Fruit fly (Drosophila melanogaster) whole organism, embryonic: ENCODE data around the gene brv3.
A peak's percentile ranks its signal among the peaks of the same experiment; 100 is the strongest.

Experiments used
- Blimp-1 ChIP-seq: fragments of 200-800 bp; sonication (Bioruptor generic); optimal IDR thresholded peaks from 3 replicates; lab custom pipeline; 2018; ENCODE audit warnings: missing biosample characterization, missing genetic modification characterization, mild to moderate bottlenecking, moderate library complexity, missing genetic modification reagents
- CG12219 ChIP-seq: fragments of 200-800 bp; sonication (Bioruptor generic); optimal IDR thresholded peaks from 3 replicates; lab custom pipeline; 2018; ENCODE audit warnings: missing biosample characterization, mild to moderate bottlenecking, missing genetic modification characterization
- CG12659 ChIP-seq: fragments of 200-800 bp; sonication (Bioruptor generic); optimal IDR thresholded peaks from 3 replicates; lab custom pipeline; 2017; ENCODE audit warnings: mild to moderate bottlenecking, missing biosample characterization, missing genetic modification reagents, missing genetic modification characterization
- CG13123 ChIP-seq: fragments of 200-800 bp; sonication (Bioruptor generic); optimal IDR thresholded peaks from 2 replicates; lab custom pipeline; 2016; ENCODE audit warnings: missing biosample characterization, missing genetic modification characterization
- CG15011 ChIP-seq: fragments of 200-800 bp; sonication (Bioruptor generic); optimal IDR thresholded peaks from 3 replicates; lab custom pipeline; 2018; ENCODE audit warnings: missing biosample characterization, mild to moderate bottlenecking, missing genetic modification characterization
- CG1647 ChIP-seq: fragments of 200-800 bp; sonication (Bioruptor generic); optimal IDR thresholded peaks from 3 replicates; lab custom pipeline; 2016; ENCODE audit warnings: missing biosample characterization, missing genetic modification characterization
- CG17912 ChIP-seq: fragments of 200-800 bp; sonication (Bioruptor generic); optimal IDR thresholded peaks from 2 replicates; lab custom pipeline; 2018; ENCODE audit warnings: missing biosample characterization, mild to moderate bottlenecking, missing genetic modification characterization
- CG18476 ChIP-seq: fragments of 200-800 bp; sonication (Bioruptor generic); optimal IDR thresholded peaks from 2 replicates; lab custom pipeline; 2016; ENCODE audit warnings: missing biosample characterization, mild to moderate bottlenecking, missing genetic modification characterization
- CG31224 ChIP-seq: fragments of 200-800 bp; sonication (Bioruptor generic); IDR thresholded peaks from 2 replicates; pipeline ENCODE4 v1.3.6; 2022; ENCODE audit warnings: missing biosample characterization, missing genetic modification characterization
- CG31441 ChIP-seq: fragments of 200-800 bp; sonication (Bioruptor generic); IDR thresholded peaks from 2 replicates; pipeline ENCODE4 v1.3.6; 2022; ENCODE audit warnings: missing biosample characterization, missing genetic modification characterization
- CG34422 ChIP-seq: fragments of 200-800 bp; sonication (Bioruptor generic); IDR thresholded peaks from 3 replicates; pipeline ENCODE4 v1.3.6; 2022; ENCODE audit warnings: missing biosample characterization, missing genetic modification characterization
- CG3847 ChIP-seq: fragments of 200-800 bp; sonication (Bioruptor generic); IDR thresholded peaks from 2 replicates; pipeline ENCODE4 v1.3.6; 2022; ENCODE audit warnings: missing biosample characterization, missing genetic modification characterization
- CG3995 ChIP-seq: fragments of 200-800 bp; sonication (Bioruptor generic); optimal IDR thresholded peaks from 3 replicates; lab custom pipeline; 2016; ENCODE audit warnings: missing biosample characterization, missing genetic modification characterization
- CG4707 ChIP-seq: fragments of 200-800 bp; sonication (Bioruptor generic); optimal IDR thresholded peaks from 2 replicates; lab custom pipeline; 2018; ENCODE audit warnings: missing biosample characterization, mild to moderate bottlenecking, missing genetic modification characterization, moderate library complexity
- CG4820 ChIP-seq: fragments of 200-800 bp; sonication (Bioruptor generic); optimal IDR thresholded peaks from 3 replicates; lab custom pipeline; 2016; ENCODE audit warnings: missing biosample characterization, missing genetic modification characterization
- CG6254 ChIP-seq: fragments of 200-800 bp; sonication (Bioruptor generic); optimal IDR thresholded peaks from 3 replicates; lab custom pipeline; 2017; ENCODE audit warnings: mild to moderate bottlenecking, missing biosample characterization, missing genetic modification reagents, missing genetic modification characterization
- CG6654 ChIP-seq: fragments of 200-800 bp; sonication (Bioruptor generic); optimal IDR thresholded peaks from 2 replicates; lab custom pipeline; 2017; ENCODE audit warnings: missing biosample characterization, mild to moderate bottlenecking, missing genetic modification characterization
- CG7556 ChIP-seq: fragments of 200-800 bp; sonication (Bioruptor generic); optimal IDR thresholded peaks from 2 replicates; lab custom pipeline; 2017; ENCODE audit warnings: missing biosample characterization, mild to moderate bottlenecking, missing genetic modification characterization
- CG7839 ChIP-seq: fragments of 200-800 bp; sonication (Bioruptor generic); optimal IDR thresholded peaks from 3 replicates; lab custom pipeline; 2018; ENCODE audit warnings: missing biosample characterization, mild to moderate bottlenecking, missing genetic modification characterization, moderate library complexity
- CG9609 ChIP-seq: fragments of 200-800 bp; sonication (Bioruptor generic); optimal IDR thresholded peaks from 3 replicates; lab custom pipeline; 2016; ENCODE audit warnings: missing biosample characterization, missing genetic modification characterization
- CG9817 ChIP-seq: fragments of 200-800 bp; sonication (Bioruptor generic); optimal IDR thresholded peaks from 2 replicates; lab custom pipeline; 2018; ENCODE audit warnings: missing biosample characterization, mild to moderate bottlenecking, missing genetic modification characterization, moderate library complexity
- CTCF ChIP-seq: fragments of 200-800 bp; sonication (Bioruptor generic); optimal IDR thresholded peaks from 2 replicates; lab custom pipeline; 2017; ENCODE audit warnings: missing biosample characterization, mild to moderate bottlenecking, missing genetic modification characterization, moderate library complexity
- Eip74EF ChIP-seq, 2 experiments: fragments of 200-800 bp in 1 of 2; fragments of >200 bp in 1 of 2; sonication (Bioruptor generic) in 1 of 2; optimal IDR thresholded peaks; 2 replicates each; lab custom pipeline; 2017 to 2019; ENCODE audit warnings: missing biosample characterization in 2 of 2, missing genetic modification characterization in 2 of 2, mild to moderate bottlenecking in 1 of 2, moderate library complexity in 1 of 2
- Fer3 ChIP-seq: fragments of 200-800 bp; sonication (Bioruptor generic); optimal IDR thresholded peaks from 2 replicates; lab custom pipeline; 2018; ENCODE audit warnings: missing biosample characterization, mild to moderate bottlenecking, missing genetic modification characterization, moderate library complexity
- MESR4 ChIP-seq: fragments of 200-800 bp; sonication (Bioruptor generic); optimal IDR thresholded peaks from 2 replicates; lab custom pipeline; 2018; ENCODE audit warnings: missing biosample characterization, mild to moderate bottlenecking, missing genetic modification characterization, moderate library complexity
- NC2α ChIP-seq: fragments of 200-800 bp; sonication (Bioruptor generic); optimal IDR thresholded peaks from 2 replicates; lab custom pipeline; 2016; ENCODE audit warnings: missing biosample characterization, missing genetic modification characterization
- Nf-YB ChIP-seq: fragments of 200-800 bp; sonication (Bioruptor generic); optimal IDR thresholded peaks from 3 replicates; lab custom pipeline; 2019; ENCODE audit warnings: missing biosample characterization, mild to moderate bottlenecking, missing genetic modification characterization, moderate library complexity
- Six4 ChIP-seq: fragments of 200-800 bp; sonication (Bioruptor generic); optimal IDR thresholded peaks from 2 replicates; lab custom pipeline; 2016; ENCODE audit warnings: missing biosample characterization, missing genetic modification characterization
- Xrp1 ChIP-seq: fragments of 200-800 bp; sonication (Bioruptor generic); IDR thresholded peaks from 2 replicates; pipeline ENCODE4 v1.3.6; 2022; ENCODE audit warnings: missing biosample characterization, missing genetic modification characterization
- abd-A ChIP-seq: fragments of 200-800 bp; sonication (Bioruptor generic); optimal IDR thresholded peaks from 3 replicates; lab custom pipeline; 2019; ENCODE audit warnings: missing biosample characterization, mild to moderate bottlenecking, missing genetic modification characterization, moderate library complexity
- ase ChIP-seq: fragments of 200-800 bp; sonication (Bioruptor generic); IDR thresholded peaks from 3 replicates; pipeline ENCODE4 v1.3.6; 2022; ENCODE audit warnings: missing biosample characterization, missing genetic modification characterization
- az2 ChIP-seq: fragments of 200-800 bp; sonication (Bioruptor generic); optimal IDR thresholded peaks from 3 replicates; lab custom pipeline; 2016; ENCODE audit warnings: missing biosample characterization, missing genetic modification characterization
- caup ChIP-seq: fragments of 200-800 bp; sonication (Bioruptor generic); optimal IDR thresholded peaks from 3 replicates; lab custom pipeline; 2017; ENCODE audit warnings: missing biosample characterization, mild to moderate bottlenecking, missing genetic modification characterization, moderate library complexity; ENCODE audit not compliant: severe bottlenecking
- crc ChIP-seq: fragments of 200-800 bp; sonication (Bioruptor generic); optimal IDR thresholded peaks from 2 replicates; lab custom pipeline; 2016; ENCODE audit warnings: missing biosample characterization, missing genetic modification characterization
- danr ChIP-seq: fragments of 200-800 bp; sonication (Bioruptor generic); IDR thresholded peaks from 2 replicates; pipeline ENCODE4 v1.3.6; 2022; ENCODE audit warnings: missing biosample characterization, missing genetic modification characterization
- dpn ChIP-seq, 2 experiments: fragments of 200-800 bp; sonication (Bioruptor generic); optimal IDR thresholded peaks; 3 replicates each; lab custom pipeline; 2016; ENCODE audit warnings: missing biosample characterization in 2 of 2, missing genetic modification characterization in 2 of 2
- fd64A ChIP-seq: fragments of 200-800 bp; sonication (Bioruptor generic); optimal IDR thresholded peaks from 3 replicates; lab custom pipeline; 2018; ENCODE audit warnings: missing biosample characterization, mild to moderate bottlenecking, missing genetic modification characterization
- gce ChIP-seq: fragments of 200-800 bp; sonication (Bioruptor generic); IDR thresholded peaks from 3 replicates; pipeline ENCODE4 v1.3.6; 2022; ENCODE audit warnings: missing biosample characterization, missing genetic modification characterization
- lilli ChIP-seq: fragments of 200-800 bp; sonication (Bioruptor generic); optimal IDR thresholded peaks from 3 replicates; lab custom pipeline; 2016; ENCODE audit warnings: missing biosample characterization, missing genetic modification characterization
- lov ChIP-seq, 2 experiments: fragments of 200-800 bp in 1 of 2; fragments of >200 bp in 1 of 2; sonication (Bioruptor generic) in 1 of 2; IDR thresholded peaks in 1 of 2; optimal IDR thresholded peaks in 1 of 2; 2 replicates in 1 of 2; 3 replicates in 1 of 2; pipeline versions ENCODE4 v1.3.6 to Lab custom; 2017 to 2022; ENCODE audit warnings: missing biosample characterization in 1 of 2, missing genetic modification characterization in 1 of 2
- mld ChIP-seq: fragments of 200-800 bp; sonication (Bioruptor generic); IDR thresholded peaks from 3 replicates; pipeline ENCODE4 v1.3.6; 2022; ENCODE audit warnings: missing biosample characterization, missing genetic modification characterization; ENCODE audit not compliant: partially characterized antibody
- pfk ChIP-seq: fragments of 200-800 bp; sonication (Bioruptor generic); optimal IDR thresholded peaks from 2 replicates; lab custom pipeline; 2018; ENCODE audit warnings: missing biosample characterization, mild to moderate bottlenecking, missing genetic modification characterization, moderate library complexity
- phol ChIP-seq: fragments of 200-800 bp; sonication (Bioruptor generic); optimal IDR thresholded peaks from 3 replicates; lab custom pipeline; 2018; ENCODE audit warnings: missing biosample characterization, mild to moderate bottlenecking, missing genetic modification characterization, moderate library complexity
- run ChIP-seq: fragments of 200-800 bp; sonication (Bioruptor generic); optimal IDR thresholded peaks from 3 replicates; lab custom pipeline; 2018; ENCODE audit warnings: missing biosample characterization, mild to moderate bottlenecking, missing genetic modification characterization
- sc ChIP-seq, 3 experiments: fragments of >200 bp in 2 of 3; fragments of 200-800 bp in 1 of 3; sonication (Bioruptor generic) in 1 of 3; optimal IDR thresholded peaks; 2 replicates in 2 of 3; 3 replicates in 1 of 3; lab custom pipeline; 2017; ENCODE audit warnings: mild to moderate bottlenecking in 1 of 3, missing biosample characterization in 1 of 3, missing genetic modification characterization in 1 of 3, missing genetic modification reagents in 1 of 3
- ssp ChIP-seq: fragments of 200-800 bp; sonication (Bioruptor generic); IDR thresholded peaks from 2 replicates; pipeline ENCODE4 v1.3.6; 2022; ENCODE audit warnings: missing biosample characterization, missing genetic modification characterization
- vnd ChIP-seq: fragments of 200-800 bp; sonication (Bioruptor generic); IDR thresholded peaks from 3 replicates; pipeline ENCODE4 v1.3.6; 2022; ENCODE audit warnings: missing biosample characterization, missing genetic modification characterization; ENCODE audit not compliant: partially characterized antibody
- zf30C ChIP-seq: fragments of 200-800 bp; sonication (Bioruptor generic); optimal IDR thresholded peaks from 3 replicates; lab custom pipeline; 2018; ENCODE audit warnings: missing biosample characterization, mild to moderate bottlenecking, missing genetic modification characterization

brv3 gene

dm6 chrX:2659430-2660075, 35.2 kb upstream of the brv3 start (continued):
- TF ChIP-seq Eip74EF (GFP tag; optimal IDR thresholded peaks at IDR 0.05; lab: Kevin White, UChicago) (no peak), danr (no peak), pfk (GFP tag; lab: Kevin White, UChicago) (peak; percentile 31), Fer3 (no peak), CG6254 (GFP tag; lab: Kevin White, UChicago) (peak; percentile 54), MESR4 (GFP tag; lab: Kevin White, UChicago) (no peak), CTCF (peak; percentile 88), mld (GFP tag; lab: Robert Waterston, UW) (no peak), CG9609 (GFP tag; lab: Kevin White, UChicago) (no peak), ssp (no peak), CG9817 (no peak), vnd (GFP tag; lab: Robert Waterston, UW) (no peak), lov (optimal IDR thresholded peaks at IDR 0.05; lab: Kevin White, UChicago) (no peak), lov (GFP tag; IDR thresholded peaks at IDR 0.05; lab: Robert Waterston, UW) (0 out of 3 replicates have a peak, but pooled peaks have one; percentile 50), Six4 (GFP tag; lab: Kevin White, UChicago) (no peak), CG15011 (GFP tag; lab: Kevin White, UChicago) (no peak), sc (optimal IDR thresholded peaks at IDR 0.05; lab: Kevin White, UChicago) (no peak), sc (GFP tag; optimal IDR thresholded peaks at IDR 0.05; lab: Kevin White, UChicago) (no peak), CG31224 (GFP tag; lab: Robert Waterston, UW) (no peak), CG17912 (GFP tag; lab: Kevin White, UChicago) (no peak), abd-A (no peak), Xrp1 (GFP tag; lab: Robert Waterston, UW) (peak; percentile 19; the same call in 1 of the 2 replicates), phol (tag; lab: Kevin White, UChicago) (peak; percentile 16), Nf-YB (GFP tag; lab: Kevin White, UChicago) (no peak), zf30C (GFP tag; lab: Kevin White, UChicago) (peak; percentile 61), caup (GFP tag; lab: Kevin White, UChicago) (no peak), CG7839 (tag; lab: Kevin White, UChicago) (peak; percentile 9), CG31441 (GFP tag; lab: Robert Waterston, UW) (0 out of 2 replicates have a peak, but pooled peaks have one; percentile 26), run (tag; lab: Kevin White, UChicago) (no peak)

dm6 chrX:2658258-2658853, 34.0 kb upstream of the brv3 start:
- TF ChIP-seq run (tag; lab: Kevin White, UChicago) = no peak
- no peak for TF ChIP-seq crc
- TF ChIP-seq CG18476 (GFP tag; lab: Kevin White, UChicago) = no peak
- no peak for TF ChIP-seq CG12219 (GFP tag; lab: Kevin White, UChicago)
- no peak for TF ChIP-seq ase (GFP tag; lab: Robert Waterston, UW)
- no peak for TF ChIP-seq CG4820 (GFP tag; lab: Kevin White, UChicago)
- TF ChIP-seq NC2α (GFP tag; lab: Kevin White, UChicago) = no peak
- TF ChIP-seq az2 (GFP tag; lab: Kevin White, UChicago) = no peak
- TF ChIP-seq Blimp-1 (GFP tag; lab: Kevin White, UChicago) = peak; percentile 45
- TF ChIP-seq phol (tag; lab: Kevin White, UChicago) = no peak
- no peak for TF ChIP-seq CG34422 (GFP tag; lab: Robert Waterston, UW)
- TF ChIP-seq CG13123 (GFP tag; lab: Kevin White, UChicago) = no peak
- TF ChIP-seq dpn (GFP tag; optimal IDR thresholded peaks at IDR 0.05; lab: Kevin White, UChicago) = no peak
- TF ChIP-seq CG6654 (GFP tag; lab: Kevin White, UChicago) = no peak
- no peak for TF ChIP-seq CG3847 (GFP tag; lab: Robert Waterston, UW)
- no peak for TF ChIP-seq gce (GFP tag; lab: Robert Waterston, UW)
- no peak for TF ChIP-seq CG7556 (GFP tag; lab: Kevin White, UChicago)
- TF ChIP-seq fd64A (GFP tag; lab: Kevin White, UChicago) = no peak
- TF ChIP-seq CG1647 = no peak
- TF ChIP-seq CG4707 (GFP tag; lab: Kevin White, UChicago) = no peak
- TF ChIP-seq CG3995 (GFP tag; lab: Kevin White, UChicago) = no peak
- TF ChIP-seq CG12659 (GFP tag; lab: Kevin White, UChicago) = no peak
- no peak for TF ChIP-seq lilli (GFP tag; lab: Kevin White, UChicago)
